Worm (Caenorhabditis elegans): ENCODE data around the gene tag-307.

Gene tag-307

DNA sequence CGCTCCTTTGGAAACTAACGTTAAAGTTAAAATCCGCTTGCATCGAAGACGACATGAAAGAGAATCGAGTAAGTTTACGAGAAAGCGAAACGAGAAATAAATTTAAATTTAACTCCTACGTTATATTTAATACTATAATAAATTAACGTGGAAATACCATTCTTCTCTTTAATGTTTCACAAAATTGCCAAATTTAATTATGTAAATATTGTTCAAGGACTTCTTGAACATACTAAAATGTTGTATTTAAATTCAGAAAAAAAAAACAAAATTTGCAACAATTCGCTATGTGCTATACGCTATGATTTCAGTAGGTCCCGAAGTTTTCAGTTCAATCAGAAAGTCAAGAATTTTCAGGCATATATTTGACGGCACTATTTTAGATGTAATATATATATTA lies 39.9 kb upstream of the tag-307 start, which contains the start of gene ZK688.10:
Gene ZK688.10 (minus strand): TSS at position 101 of the 400 bp plus-strand sequence.
- no peak for TF ChIP-seq ztf-1 (GFP tag; conservative IDR thresholded peaks at IDR 0.05)
- no peak for TF ChIP-seq ZK546.5 (tag; optimal IDR thresholded peaks at IDR 0.05)

- TF ChIP-seq nhr-11 (tag; optimal IDR thresholded peaks at IDR 0.05) (no peak), ceh-82 (tag; optimal IDR thresholded peaks at IDR 0.05) (no peak), unc-39 (tag; optimal IDR thresholded peaks at IDR 0.05) (no peak), crh-2 (tag; optimal IDR thresholded peaks at IDR 0.05) (no peak), ztf-4 (tag; optimal IDR thresholded peaks at IDR 0.05) (no peak), dmd-4 (tag; optimal IDR thresholded peaks at IDR 0.05) (no peak), nhr-25 (tag; optimal IDR thresholded peaks at IDR 0.05) (no peak), lin-13 (GFP tag; optimal IDR thresholded peaks at IDR 0.05) (no peak), ZK546.5 (tag; optimal IDR thresholded peaks at IDR 0.05) (no peak), nhr-129 (tag; optimal IDR thresholded peaks at IDR 0.05) (no peak), mab-5 (tag; optimal IDR thresholded peaks at IDR 0.05) (no peak), sma-3 (GFP tag; optimal IDR thresholded peaks at IDR 0.05) (no peak)
Observed at ce11 chrIII:7894724-7895123, 37.7 kb upstream of the tag-307 start, which contains the start of gene ZK688.4. ZK688.4 (plus strand) TSS chrIII:7895024.

- TF ChIP-seq elt-3 (tag; optimal IDR thresholded peaks at IDR 0.05) (no peak), mab-5 (tag; optimal IDR thresholded peaks at IDR 0.05) (no peak), unc-39 (tag; optimal IDR thresholded peaks at IDR 0.05) (no peak), nhr-6 (tag; optimal IDR thresholded peaks at IDR 0.05) (no peak), zag-1 (tag; optimal IDR thresholded peaks at IDR 0.05) (no peak)
Observed at ce11 chrIII:7893224-7893623, 36.2 kb upstream of the tag-307 start.

DNA sequence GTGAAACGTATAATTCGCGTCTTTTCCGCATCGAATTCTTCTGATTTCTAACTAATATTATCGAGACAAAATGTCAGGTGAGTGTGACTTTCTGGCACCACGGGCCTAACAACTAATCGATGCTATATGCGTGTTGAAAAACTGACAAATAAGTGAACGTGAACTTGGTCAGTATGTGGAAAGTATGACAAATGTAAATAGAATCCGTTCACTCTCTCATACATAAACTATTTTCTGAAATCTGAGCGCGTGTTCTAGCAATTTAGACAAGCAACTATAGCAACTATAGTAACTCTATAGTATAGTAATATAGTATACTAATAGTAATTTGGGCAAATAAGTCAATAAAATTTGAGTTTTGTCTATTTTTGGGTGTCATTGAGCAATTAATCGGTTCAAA lies 35.3 kb upstream of the tag-307 start:
- TF ChIP-seq R02D3.7 (tag; optimal IDR thresholded peaks at IDR 0.05) = no peak
- no peak for TF ChIP-seq alr-1 (tag; optimal IDR thresholded peaks at IDR 0.05)
- TF ChIP-seq nhr-25 (tag; optimal IDR thresholded peaks at IDR 0.05) = no peak
- TF ChIP-seq nhr-11 (tag; optimal IDR thresholded peaks at IDR 0.05) = no peak
- no peak for TF ChIP-seq nhr-6 (tag; optimal IDR thresholded peaks at IDR 0.05)
- TF ChIP-seq ceh-82 (tag; optimal IDR thresholded peaks at IDR 0.05) = no peak
- TF ChIP-seq lsy-2 (tag; optimal IDR thresholded peaks at IDR 0.05) = no peak
- TF ChIP-seq ztf-1 (GFP tag; conservative IDR thresholded peaks at IDR 0.05) = no peak

- peak; percentile 93 for TF ChIP-seq fos-1 (tag; optimal IDR thresholded peaks at IDR 0.05)
- TF ChIP-seq nhr-6 (tag; optimal IDR thresholded peaks at IDR 0.05) = no peak
- TF ChIP-seq unc-55 (GFP tag; optimal IDR thresholded peaks at IDR 0.05) = peak; percentile 78
- peak; percentile 70 for TF ChIP-seq sma-3 (GFP tag; optimal IDR thresholded peaks at IDR 0.05)
- TF ChIP-seq skn-1 (tag; optimal IDR thresholded peaks at IDR 0.05) = no peak
- TF ChIP-seq F13H6.1 (tag; optimal IDR thresholded peaks at IDR 0.05) = peak; percentile 87
- no peak for TF ChIP-seq mbf-1 (tag; optimal IDR thresholded peaks at IDR 0.05)
- peak; percentile 87 for TF ChIP-seq blmp-1 (tag; optimal IDR thresholded peaks at IDR 0.05; ENCODE audit: insufficient read depth)
- TF ChIP-seq crh-2 (tag; optimal IDR thresholded peaks at IDR 0.05) = peak; percentile 85
- peak; percentile 35 for TF ChIP-seq ama-1 (optimal IDR thresholded peaks at IDR 0.05)
- TF ChIP-seq ztf-1 (GFP tag; conservative IDR thresholded peaks at IDR 0.05) = no peak
- TF ChIP-seq nhr-21 (tag; optimal IDR thresholded peaks at IDR 0.05) = peak; percentile 77
- TF ChIP-seq sma-9 (GFP tag; optimal IDR thresholded peaks at IDR 0.05) = peak; percentile 84
- no peak for TF ChIP-seq sma-9 (tag; optimal IDR thresholded peaks at IDR 0.05)
- TF ChIP-seq snpc-4 (tag; optimal IDR thresholded peaks at IDR 0.05) = peak; percentile 47
- TF ChIP-seq lsy-2 (tag; optimal IDR thresholded peaks at IDR 0.05) = peak; percentile 60 to 69
- TF ChIP-seq lin-13 (GFP tag; optimal IDR thresholded peaks at IDR 0.05) = peak; percentile 34
- TF ChIP-seq nhr-11 (tag; optimal IDR thresholded peaks at IDR 0.05) = no peak
- TF ChIP-seq mdl-1 (tag; optimal IDR thresholded peaks at IDR 0.05) = peak; percentile 52 to 80
- TF ChIP-seq egl-27 (tag; optimal IDR thresholded peaks at IDR 0.05) = peak; percentile 37
- peak; percentile 88 for TF ChIP-seq nhr-25 (tag; optimal IDR thresholded peaks at IDR 0.05)
- no peak for TF ChIP-seq mab-5 (tag; optimal IDR thresholded peaks at IDR 0.05)
- peak; percentile 16 for TF ChIP-seq zag-1 (tag; optimal IDR thresholded peaks at IDR 0.05)
- peak; percentile 18 for TF ChIP-seq ztf-4 (tag; optimal IDR thresholded peaks at IDR 0.05)
- TF ChIP-seq C34F6.9 (tag; optimal IDR thresholded peaks at IDR 0.05) = peak; percentile 87
- no peak for TF ChIP-seq aly-2 (tag; optimal IDR thresholded peaks at IDR 0.05)
- TF ChIP-seq alr-1 (tag; optimal IDR thresholded peaks at IDR 0.05) = no peak
- TF ChIP-seq sem-4 (tag; optimal IDR thresholded peaks at IDR 0.05) = peak; percentile 67
- peak; percentile 82 for TF ChIP-seq nhr-129 (tag; optimal IDR thresholded peaks at IDR 0.05)
- peak; percentile 65 for TF ChIP-seq gmeb-1 (tag; optimal IDR thresholded peaks at IDR 0.05)
- TF ChIP-seq nhr-237 (tag; optimal IDR thresholded peaks at IDR 0.05) = no peak
Observed at ce11 chrIII:7891573-7892306, 34.7 kb upstream of the tag-307 start, which contains the start of the genes ZK688.5 and fahd-1. ZK688.5 (minus strand) TSS chrIII:7891623. fahd-1 (plus strand) TSS chrIII:7892256.
